Worm (Caenorhabditis elegans): ENCODE measurements around the gene C18G1.1.

C18G1.1 gene

DNA sequence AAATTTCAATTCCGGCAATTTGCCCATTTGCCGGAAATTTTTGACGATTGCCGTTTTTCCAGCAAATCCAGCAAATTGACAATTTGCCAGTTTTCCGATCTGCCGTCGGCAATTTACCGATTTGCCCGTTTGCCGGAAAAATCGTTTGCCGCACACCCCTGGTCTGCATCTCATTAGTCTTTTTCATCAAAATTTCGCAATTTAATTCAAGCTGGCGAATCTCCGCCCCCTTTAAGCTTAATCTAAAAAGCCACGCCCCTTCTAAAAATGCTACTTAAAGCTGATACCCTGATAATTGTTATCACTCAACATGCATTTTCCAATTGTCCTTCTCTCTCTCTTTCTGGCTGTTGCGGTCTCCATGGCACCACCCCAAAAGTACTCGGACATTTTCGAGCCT, 5.6 kb downstream of the C18G1.1 start, which contains the start of gene Y60C6A.1:
Gene Y60C6A.1 (plus strand): TSS at position 301 of the 400 bp plus-strand sequence.
- TF ChIP-seq mml-1 (tag; optimal IDR thresholded peaks at IDR 0.05) (no peak), lin-39 (tag; optimal IDR thresholded peaks at IDR 0.05) (no peak), pqm-1 (tag; optimal IDR thresholded peaks at IDR 0.05) (no peak), nhr-25 (tag; optimal IDR thresholded peaks at IDR 0.05) (no peak), ZK546.5 (tag; optimal IDR thresholded peaks at IDR 0.05) (no peak), nhr-23 (tag; optimal IDR thresholded peaks at IDR 0.05) (no peak), ceh-28 (tag; optimal IDR thresholded peaks at IDR 0.05) (no peak), unc-62 (GFP tag; optimal IDR thresholded peaks at IDR 0.05) (no peak), tbx-2 (tag; optimal IDR thresholded peaks at IDR 0.05) (no peak), ceh-82 (tag; optimal IDR thresholded peaks at IDR 0.05) (no peak)

DNA sequence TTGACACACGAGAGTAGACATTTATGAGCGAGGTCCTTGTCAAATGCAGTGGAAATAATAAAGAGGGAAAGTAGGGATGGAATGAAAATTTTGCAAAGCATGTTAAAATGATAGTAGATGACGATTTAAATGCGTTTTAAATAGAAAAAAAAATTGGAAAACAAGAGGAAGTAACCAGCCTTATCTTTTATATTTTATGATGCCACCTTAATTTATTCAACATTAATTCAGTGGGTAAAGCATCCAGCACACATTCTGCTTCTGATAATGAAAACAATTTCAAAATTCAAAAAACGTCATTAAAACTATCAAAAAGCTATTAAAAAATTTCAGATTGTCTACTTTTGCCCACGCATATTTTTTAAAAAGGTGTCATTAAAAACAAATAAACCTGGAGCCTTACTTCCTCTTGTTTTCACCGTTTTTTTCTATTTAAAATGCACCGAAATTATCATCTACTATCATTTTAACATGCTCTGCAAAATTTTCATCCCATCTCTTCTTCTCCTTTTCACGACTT, 7.6 kb downstream of the C18G1.1 start, which contains the start of the genes Y60C6A.2 and Y60C6A.3:
Gene Y60C6A.2 (minus strand): TSS at position 101 of the 520 bp plus-strand sequence.
Gene Y60C6A.3 (plus strand): TSS at position 470 of the 520 bp plus-strand sequence.
- TF ChIP-seq nhr-43 (tag; optimal IDR thresholded peaks at IDR 0.05; ENCODE audit: poor library complexity, severe bottlenecking) (no peak), daf-12 (tag; optimal IDR thresholded peaks at IDR 0.05) (no peak), fkh-10 (GFP tag; optimal IDR thresholded peaks at IDR 0.05) (no peak), ama-1 (optimal IDR thresholded peaks at IDR 0.05) (no peak), snpc-4 (tag; optimal IDR thresholded peaks at IDR 0.05) (no peak), nhr-237 (tag; optimal IDR thresholded peaks at IDR 0.05) (no peak), fkh-2 (tag; optimal IDR thresholded peaks at IDR 0.05) (no peak), lin-39 (tag; optimal IDR thresholded peaks at IDR 0.05) (no peak), elt-2 (tag; optimal IDR thresholded peaks at IDR 0.05) (no peak), nhr-28 (tag; optimal IDR thresholded peaks at IDR 0.05) (no peak), ceh-16 (tag; optimal IDR thresholded peaks at IDR 0.05) (no peak), sea-2 (GFP tag; optimal IDR thresholded peaks at IDR 0.05) (no peak), lin-15B (tag; optimal IDR thresholded peaks at IDR 0.05) (no peak), unc-39 (tag; optimal IDR thresholded peaks at IDR 0.05) (no peak), fos-1 (tag; optimal IDR thresholded peaks at IDR 0.05) (no peak), pha-4 (tag; optimal IDR thresholded peaks at IDR 0.05) (no peak), egl-5 (tag; optimal IDR thresholded peaks at IDR 0.05) (no peak), mdl-1 (tag; optimal IDR thresholded peaks at IDR 0.05) (no peak), pqm-1 (tag; optimal IDR thresholded peaks at IDR 0.05) (no peak), nfya-1 (tag; optimal IDR thresholded peaks at IDR 0.05; ENCODE audit: insufficient read depth) (no peak)

DNA sequence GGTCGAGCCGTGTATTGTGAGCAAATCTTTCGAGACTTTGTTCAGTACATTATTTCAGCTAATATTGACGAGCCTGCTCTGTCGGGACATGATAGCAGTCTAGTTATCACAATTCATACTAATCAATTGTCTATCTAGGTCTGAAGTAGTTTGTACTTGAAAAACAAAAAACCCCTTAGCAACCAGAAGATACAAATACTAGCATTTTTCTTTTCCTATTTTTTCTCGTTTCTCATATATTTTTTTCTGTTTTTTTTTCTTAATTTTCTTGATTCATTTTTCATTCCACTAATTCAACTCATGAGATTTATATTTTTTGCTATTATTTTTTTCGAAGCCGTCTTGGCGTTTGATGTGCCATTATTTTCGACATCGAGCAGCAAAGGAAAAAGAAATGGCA, 9.4 kb downstream of the C18G1.1 start, which contains the start of gene R02F11.9:
Gene R02F11.9 (plus strand): TSS at position 301 of the 400 bp plus-strand sequence.
- TF ChIP-seq ztf-4 (tag; optimal IDR thresholded peaks at IDR 0.05), result no peak
- TF ChIP-seq egl-5 (tag; optimal IDR thresholded peaks at IDR 0.05), result no peak
- TF ChIP-seq nhr-76 (tag; optimal IDR thresholded peaks at IDR 0.05), result no peak
- no peak for TF ChIP-seq ceh-28 (tag; optimal IDR thresholded peaks at IDR 0.05)
- TF ChIP-seq nhr-12 (tag; optimal IDR thresholded peaks at IDR 0.05), result no peak
- TF ChIP-seq pqm-1 (tag; optimal IDR thresholded peaks at IDR 0.05), result no peak
- no peak for TF ChIP-seq ama-1 (optimal IDR thresholded peaks at IDR 0.05)
- TF ChIP-seq unc-39 (tag; optimal IDR thresholded peaks at IDR 0.05), result no peak
- TF ChIP-seq zag-1 (tag; optimal IDR thresholded peaks at IDR 0.05), result no peak
- TF ChIP-seq nhr-237 (tag; optimal IDR thresholded peaks at IDR 0.05), result no peak
- no peak for TF ChIP-seq tbx-2 (tag; optimal IDR thresholded peaks at IDR 0.05)

- TF ChIP-seq unc-39 (tag; optimal IDR thresholded peaks at IDR 0.05), result no peak
- TF ChIP-seq fos-1 (tag; optimal IDR thresholded peaks at IDR 0.05), result no peak
- TF ChIP-seq ZK546.5 (tag; optimal IDR thresholded peaks at IDR 0.05), result no peak
- no peak for TF ChIP-seq lin-15B (tag; optimal IDR thresholded peaks at IDR 0.05)
- TF ChIP-seq nhr-237 (tag; optimal IDR thresholded peaks at IDR 0.05), result no peak
- no peak for TF ChIP-seq aly-2 (tag; optimal IDR thresholded peaks at IDR 0.05)
- TF ChIP-seq elt-3 (tag; optimal IDR thresholded peaks at IDR 0.05), result no peak
- no peak for TF ChIP-seq snpc-4 (tag; optimal IDR thresholded peaks at IDR 0.05)
- no peak for TF ChIP-seq daf-12 (tag; optimal IDR thresholded peaks at IDR 0.05)
Observed at ce11 chrV:4787836-4788235, 10.1 kb downstream of the C18G1.1 start.

ce11 chrV:4788823-4789222, 11.1 kb downstream of the C18G1.1 start, which contains the start of gene R02F11.10:
TSS of gene R02F11.10 (plus strand) at chrV:4789123.
- no peak for TF ChIP-seq elt-2 (tag; optimal IDR thresholded peaks at IDR 0.05)
